Fruit fly (Drosophila melanogaster): ENCODE data around the gene Cdc37.

DNA sequence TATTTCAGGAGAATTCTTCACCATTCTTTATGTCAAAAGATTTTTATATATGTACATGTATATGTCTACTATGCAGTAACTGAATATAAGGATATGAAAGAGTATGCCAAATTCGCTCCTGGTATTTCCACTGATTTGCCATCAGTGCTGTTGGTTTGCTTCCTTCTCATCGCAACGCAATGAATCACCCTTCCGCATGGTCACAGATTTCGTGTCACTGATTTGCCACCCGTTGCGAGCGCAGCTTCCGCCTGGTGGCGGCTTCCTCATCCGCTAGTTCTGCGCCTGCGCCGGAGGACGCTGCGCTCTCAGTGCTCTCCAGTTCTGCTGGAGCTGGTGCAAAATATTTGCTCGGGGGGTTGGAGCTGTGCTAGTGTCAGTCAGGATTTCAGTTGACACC lies 47.0 kb upstream of the Cdc37 start:
- TF ChIP-seq Sin3A (optimal IDR thresholded peaks at IDR 0.05) = no peak
- no peak for TF ChIP-seq insv (optimal IDR thresholded peaks at IDR 0.05)
- no peak for TF ChIP-seq Myc (optimal IDR thresholded peaks at IDR 0.05)
- TF ChIP-seq ttk (optimal IDR thresholded peaks at IDR 0.05) = no peak
- no peak for TF ChIP-seq h (optimal IDR thresholded peaks at IDR 0.05)
